Fruit fly (Drosophila melanogaster) whole organism: ENCODE measurements around the gene CG5973.

Experiments
- CG8478 ChIP-seq: fragments of >200 bp; optimal IDR thresholded peaks from 2 replicates; lab custom pipeline; 2018; ENCODE audit warnings: inconsistent platforms
- Dll ChIP-seq: fragments of >200 bp; optimal IDR thresholded peaks from 2 replicates; lab custom pipeline; 2017
- EcR ChIP-seq, 2 experiments: fragments of >200 bp; optimal IDR thresholded peaks; 2 replicates each; lab custom pipeline; 2017; ENCODE audit warnings: missing biosample characterization in 2 of 2, missing genetic modification characterization in 2 of 2, missing genetic modification reagents in 2 of 2
- pan ChIP-seq: fragments of >200 bp; optimal IDR thresholded peaks from 2 replicates; lab custom pipeline; 2017
- psq ChIP-seq: fragments of >200 bp; optimal IDR thresholded peaks from 2 replicates; lab custom pipeline; 2017
- usp ChIP-seq: fragments of >200 bp; optimal IDR thresholded peaks from 2 replicates; lab custom pipeline; 2017; ENCODE audit warnings: missing biosample characterization, missing genetic modification characterization, mixed read lengths

The CG5973 gene

DNA sequence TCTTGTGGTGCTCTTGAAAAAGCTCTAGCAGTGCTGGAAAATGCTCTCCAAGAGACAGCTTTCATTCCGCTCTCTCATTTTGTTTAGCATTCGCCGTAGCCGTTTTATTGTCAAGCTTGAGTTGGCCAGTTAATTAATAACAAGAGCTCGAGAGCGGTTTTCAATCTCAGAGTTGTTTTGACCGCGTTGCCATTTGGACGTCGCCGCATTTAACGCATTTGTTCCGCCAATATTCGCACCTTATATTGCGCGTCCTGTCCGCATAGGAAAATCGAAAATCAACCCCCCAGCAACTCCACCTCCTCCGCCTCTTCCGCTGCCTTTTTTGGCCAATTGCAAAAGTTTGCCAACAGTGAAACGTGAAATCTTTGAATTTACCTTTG is at the start of gene CG5973:
Gene CG5973 (plus strand): TSS at position 168 of the 383 bp plus-strand sequence.
- TF ChIP-seq EcR (GFP tag; optimal IDR thresholded peaks at IDR 0.05; lab: Kevin White, UChicago), result no peak
- no peak for TF ChIP-seq CG8478
- no peak for TF ChIP-seq pan (lab: Kevin White, UChicago)
- TF ChIP-seq Dll, result no peak
- no peak for TF ChIP-seq usp (GFP tag; lab: Kevin White, UChicago)
- no peak for TF ChIP-seq psq

DNA sequence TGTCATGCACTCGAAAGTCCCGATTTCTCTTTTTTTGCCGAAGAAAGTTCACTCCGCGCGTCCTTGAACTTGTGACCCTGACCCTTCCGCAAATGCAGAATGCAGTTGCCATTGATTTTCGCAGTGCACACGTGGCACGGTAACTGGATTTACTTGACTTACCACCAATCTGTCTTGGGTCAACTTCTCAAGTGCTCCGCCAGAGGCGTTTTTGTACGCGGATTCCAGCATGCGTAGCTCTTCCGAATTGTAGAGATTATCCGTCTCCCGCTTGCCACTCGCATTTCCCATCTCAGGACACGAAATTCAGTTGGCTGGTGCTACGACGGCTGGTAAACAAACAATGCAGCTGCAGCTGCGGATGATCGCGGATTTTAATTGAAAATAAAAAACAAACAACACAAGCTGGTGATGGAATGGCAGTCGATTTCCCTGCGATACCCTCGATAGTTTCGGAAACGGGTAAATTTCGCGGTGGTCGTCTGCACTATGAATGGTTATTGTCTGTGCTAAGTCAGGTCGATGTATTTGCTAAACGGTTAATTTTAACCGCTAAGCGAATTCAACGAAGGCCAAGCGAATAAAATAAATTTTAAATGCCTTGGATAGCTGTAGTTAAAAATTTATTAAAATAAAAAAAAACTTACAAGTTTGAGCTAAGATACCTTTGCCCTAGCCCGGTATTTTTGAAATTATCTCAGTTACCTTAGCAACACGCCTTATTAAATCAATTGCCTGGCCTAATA is 49.3 kb upstream of the CG5973 start, which contains the start of the genes CG5149 and gudu:
Gene CG5149 (minus strand): TSS at position 441 of the 746 bp plus-strand sequence.
Gene gudu (plus strand): TSS at position 696 of the 746 bp plus-strand sequence.
- TF ChIP-seq psq, result no peak
- no peak for TF ChIP-seq CG8478
- TF ChIP-seq EcR (GFP tag; optimal IDR thresholded peaks at IDR 0.05; lab: Kevin White, UChicago), result no peak
- no peak for TF ChIP-seq Dll
- TF ChIP-seq pan (lab: Kevin White, UChicago), result no peak

DNA sequence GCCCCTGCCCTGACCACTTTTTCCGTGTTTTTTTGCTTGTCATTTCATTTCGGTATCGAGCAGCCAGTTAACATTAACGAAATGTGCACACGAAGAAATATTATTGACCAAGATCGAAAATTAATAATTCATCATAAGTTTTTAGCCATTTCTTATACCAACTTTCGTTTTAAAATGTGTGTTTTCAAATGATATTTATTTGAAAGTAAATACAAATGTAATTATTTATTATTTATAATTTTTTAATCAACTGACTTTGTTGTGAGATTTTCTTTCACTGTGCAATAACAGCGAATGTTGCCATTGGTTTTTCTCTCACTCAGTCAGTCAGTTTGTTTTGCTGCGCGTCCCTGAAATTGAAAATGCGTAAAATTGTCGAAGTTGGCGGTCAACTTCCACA is 41.5 kb upstream of the CG5973 start:
- TF ChIP-seq CG8478 (no peak), Dll (no peak), usp (GFP tag; lab: Kevin White, UChicago) (no peak), pan (lab: Kevin White, UChicago) (no peak), EcR (GFP tag; optimal IDR thresholded peaks at IDR 0.05; lab: Kevin White, UChicago) (no peak), psq (no peak)

DNA sequence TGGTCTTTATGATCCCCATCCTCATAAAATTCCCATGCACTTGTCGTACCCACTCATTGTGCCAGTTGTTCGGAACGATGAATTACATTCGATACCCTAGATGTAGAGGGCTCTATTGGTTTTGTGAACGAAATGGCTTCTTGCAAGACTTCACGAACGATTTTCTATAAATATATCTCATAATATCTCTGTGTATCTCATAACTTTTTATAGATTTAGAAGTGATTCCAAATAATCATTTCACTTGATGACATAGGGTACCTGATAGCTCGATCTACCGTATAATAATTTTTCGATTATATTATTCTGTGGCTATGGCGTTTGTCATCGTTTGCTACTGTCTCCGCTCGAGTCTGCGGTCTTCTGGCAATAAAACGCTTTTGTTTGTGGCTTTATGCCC is 40.3 kb upstream of the CG5973 start:
- TF ChIP-seq EcR (GFP tag; optimal IDR thresholded peaks at IDR 0.05; lab: Kevin White, UChicago) (no peak), pan (lab: Kevin White, UChicago) (peak; percentile 29)

DNA sequence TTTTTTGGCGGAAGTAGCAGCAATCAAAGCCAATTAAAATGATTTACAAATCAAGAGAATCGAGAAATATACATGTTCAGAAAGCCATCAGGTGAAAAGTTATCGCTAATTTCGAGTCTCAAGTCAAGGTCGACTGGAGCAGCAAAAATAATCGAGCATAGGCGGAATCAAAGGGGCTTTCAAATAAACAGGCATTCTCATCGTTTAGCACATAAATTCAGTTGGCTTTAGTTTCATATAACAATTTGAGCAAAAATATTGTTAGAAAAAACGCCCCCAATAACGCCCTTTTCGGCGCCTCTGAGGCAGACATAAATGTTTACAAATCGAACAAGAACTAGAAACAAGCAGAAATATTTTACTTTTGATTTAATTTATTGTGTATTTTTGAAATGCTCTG is 39.5 kb upstream of the CG5973 start:
- no peak for TF ChIP-seq psq
- TF ChIP-seq usp (GFP tag; lab: Kevin White, UChicago), result no peak
- TF ChIP-seq pan (lab: Kevin White, UChicago), result no peak
- no peak for TF ChIP-seq EcR (GFP tag; optimal IDR thresholded peaks at IDR 0.05; lab: Kevin White, UChicago)
- TF ChIP-seq Dll, result no peak
- no peak for TF ChIP-seq CG8478

DNA sequence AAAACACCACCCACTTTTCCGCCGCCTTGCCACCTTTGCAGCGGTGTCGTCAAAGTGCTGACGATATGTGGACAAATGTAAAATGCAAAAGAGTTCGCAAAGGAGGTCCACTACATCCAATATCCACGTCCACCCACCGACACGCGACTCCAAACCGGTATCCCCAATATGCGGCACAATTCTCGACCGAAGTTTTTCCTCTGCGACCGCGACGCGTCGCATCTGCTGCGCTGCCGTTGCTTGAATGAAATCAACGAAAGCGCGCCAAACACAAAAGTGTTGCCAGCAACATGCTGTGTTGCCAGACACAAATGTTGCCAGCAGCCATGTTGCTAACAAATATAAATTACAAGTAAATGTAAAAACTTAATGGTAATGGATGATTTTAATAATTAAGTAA is 38.8 kb upstream of the CG5973 start, which contains the start of gene CG5160:
Gene CG5160 (minus strand): TSS at position 223 of the 400 bp plus-strand sequence.
- TF ChIP-seq Dll (no peak), pan (lab: Kevin White, UChicago) (no peak), usp (GFP tag; lab: Kevin White, UChicago) (no peak), CG8478 (no peak), EcR (GFP tag; optimal IDR thresholded peaks at IDR 0.05; lab: Kevin White, UChicago) (no peak), psq (no peak)

DNA sequence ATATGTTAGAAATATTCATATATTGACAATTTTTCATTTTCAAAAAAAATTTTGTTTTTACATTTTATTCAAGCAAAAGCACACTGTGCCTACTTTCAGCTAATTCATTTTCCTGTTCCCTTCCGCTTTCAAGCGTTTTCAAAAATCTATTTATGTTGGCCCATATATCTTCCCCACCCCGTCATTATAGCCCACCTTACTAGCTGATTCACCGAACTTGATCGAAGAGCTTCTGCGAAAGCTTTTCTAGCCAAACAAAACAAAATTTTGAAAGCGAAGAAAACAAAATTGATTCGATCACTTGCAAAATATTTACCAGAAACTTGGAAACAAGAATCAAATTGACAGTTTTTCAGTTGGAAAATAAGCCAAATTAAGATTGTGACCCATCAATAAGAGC is 36.3 kb upstream of the CG5973 start, which contains the start of gene CG5171:
Gene CG5171 (plus strand): TSS at position 311 of the 400 bp plus-strand sequence.
- TF ChIP-seq Dll (no peak), psq (no peak), EcR (GFP tag; optimal IDR thresholded peaks at IDR 0.05; lab: Kevin White, UChicago) (no peak), CG8478 (no peak), usp (GFP tag; lab: Kevin White, UChicago) (no peak), pan (lab: Kevin White, UChicago) (no peak)

DNA sequence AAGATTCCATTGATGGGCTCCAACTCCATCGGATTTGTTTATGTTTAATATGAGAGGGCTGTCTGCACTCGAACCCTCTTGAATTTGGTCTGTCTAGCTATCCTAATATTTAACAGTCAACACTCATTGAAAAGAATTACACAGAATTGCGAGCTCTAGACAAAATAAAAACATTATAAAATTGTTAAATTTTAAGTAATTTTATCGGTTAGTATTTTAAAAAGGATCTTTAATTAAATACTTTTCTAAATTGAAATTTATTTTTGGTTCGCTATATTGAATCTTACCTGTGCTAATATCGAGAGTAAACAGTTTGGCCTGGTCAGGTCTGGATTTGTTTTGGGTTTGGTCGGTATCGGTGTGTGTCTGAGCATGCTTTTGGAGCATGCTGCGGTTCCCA is 35.7 kb upstream of the CG5973 start:
- TF ChIP-seq psq, result no peak
- no peak for TF ChIP-seq pan (lab: Kevin White, UChicago)
- no peak for TF ChIP-seq usp (GFP tag; lab: Kevin White, UChicago)
- no peak for TF ChIP-seq Dll
- no peak for TF ChIP-seq CG8478
- no peak for TF ChIP-seq EcR (GFP tag; optimal IDR thresholded peaks at IDR 0.05; lab: Kevin White, UChicago)

DNA sequence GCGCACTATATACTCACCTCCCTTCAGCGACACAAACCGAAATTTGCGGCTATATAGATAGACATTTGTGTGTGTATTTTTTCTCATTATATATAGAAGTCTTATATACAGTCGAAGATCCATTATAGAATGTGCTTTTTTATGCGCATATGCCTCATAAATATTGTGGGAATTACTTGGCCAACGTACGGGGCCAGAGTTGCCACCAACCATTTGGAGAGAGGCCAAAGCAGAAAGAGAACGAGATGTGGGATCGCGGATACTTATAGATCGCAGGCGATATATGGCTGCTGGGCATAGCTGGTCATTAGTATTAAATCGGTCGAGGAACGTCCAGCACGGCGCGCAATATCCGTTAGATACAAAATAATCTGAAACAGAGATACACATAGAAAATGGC is 32.4 kb upstream of the CG5973 start, which contains the start of gene CG5177:
Gene CG5177 (plus strand): TSS at position 305 of the 400 bp plus-strand sequence.
- TF ChIP-seq EcR (GFP tag; optimal IDR thresholded peaks at IDR 0.05; lab: Kevin White, UChicago) (no peak), CG8478 (no peak), psq (no peak), usp (GFP tag; lab: Kevin White, UChicago) (no peak), Dll (no peak)

DNA sequence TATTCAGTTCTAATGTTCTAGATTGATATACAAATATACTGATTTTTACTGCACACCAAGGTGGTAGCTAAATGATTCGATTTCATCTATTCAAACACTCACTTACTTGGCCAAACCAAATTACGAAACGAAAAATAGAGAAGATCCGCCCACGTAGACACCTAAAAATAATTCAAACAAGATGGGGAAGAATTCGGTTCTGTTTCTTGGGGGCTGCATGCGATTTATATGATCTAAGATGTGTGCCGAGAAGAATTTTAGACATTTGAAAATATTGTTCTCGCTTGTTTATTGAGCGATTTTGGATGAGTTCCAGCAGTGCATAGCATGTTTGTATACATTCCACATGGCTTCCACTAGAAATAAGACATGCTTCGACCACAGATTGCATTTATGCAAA is 29.7 kb upstream of the CG5973 start:
- TF ChIP-seq Dll (no peak), psq (no peak), usp (GFP tag; lab: Kevin White, UChicago) (no peak), CG8478 (no peak), pan (lab: Kevin White, UChicago) (no peak)

DNA sequence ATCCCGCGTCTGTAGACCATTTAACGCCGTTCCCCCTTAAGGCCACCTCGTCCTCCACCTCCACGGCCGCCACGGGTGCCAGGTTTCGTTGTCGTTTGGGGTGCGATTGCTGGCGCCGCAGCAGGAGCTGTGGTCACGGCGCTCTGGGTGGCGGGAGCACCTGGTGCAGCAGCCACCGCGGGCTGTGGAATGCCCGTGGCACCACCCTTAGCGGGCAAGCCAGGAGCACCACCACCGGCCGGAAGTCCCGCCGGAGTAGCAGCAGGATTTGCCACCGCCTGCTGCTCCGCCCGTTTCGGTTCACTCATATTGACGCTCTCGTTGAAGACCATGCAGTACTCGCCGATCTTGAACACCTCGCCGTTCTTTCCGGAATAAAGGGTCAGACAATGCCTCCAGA is 28.3 kb upstream of the CG5973 start:
- TF ChIP-seq psq (no peak), pan (lab: Kevin White, UChicago) (no peak), usp (GFP tag; lab: Kevin White, UChicago) (no peak), CG8478 (no peak), Dll (no peak), EcR (GFP tag; optimal IDR thresholded peaks at IDR 0.05; lab: Kevin White, UChicago) (no peak)

DNA sequence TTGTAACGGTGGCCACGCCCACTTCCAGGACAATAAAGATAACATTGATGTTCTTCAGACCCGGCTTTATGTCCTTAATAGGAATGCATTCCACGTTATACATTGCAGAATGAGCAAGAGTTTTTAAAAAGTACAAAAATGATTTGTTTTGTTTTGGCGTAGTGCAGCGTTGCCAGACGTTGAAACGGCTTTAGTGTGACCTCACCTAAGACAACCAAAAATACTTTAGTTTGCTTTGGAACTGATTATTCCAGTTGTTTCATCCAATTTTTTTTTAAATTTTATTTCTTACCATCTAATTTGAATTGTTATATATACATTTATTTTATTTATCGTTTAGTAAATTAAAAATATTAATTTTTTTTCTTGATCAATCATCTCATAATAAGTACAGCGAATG is 27.7 kb upstream of the CG5973 start, which contains the start of gene CG5181:
Gene CG5181 (minus strand): TSS at position 208 of the 400 bp plus-strand sequence.
- TF ChIP-seq EcR (GFP tag; optimal IDR thresholded peaks at IDR 0.05; lab: Kevin White, UChicago) (no peak), usp (GFP tag; lab: Kevin White, UChicago) (no peak), pan (lab: Kevin White, UChicago) (no peak), psq (no peak), Dll (no peak), CG8478 (no peak)

DNA sequence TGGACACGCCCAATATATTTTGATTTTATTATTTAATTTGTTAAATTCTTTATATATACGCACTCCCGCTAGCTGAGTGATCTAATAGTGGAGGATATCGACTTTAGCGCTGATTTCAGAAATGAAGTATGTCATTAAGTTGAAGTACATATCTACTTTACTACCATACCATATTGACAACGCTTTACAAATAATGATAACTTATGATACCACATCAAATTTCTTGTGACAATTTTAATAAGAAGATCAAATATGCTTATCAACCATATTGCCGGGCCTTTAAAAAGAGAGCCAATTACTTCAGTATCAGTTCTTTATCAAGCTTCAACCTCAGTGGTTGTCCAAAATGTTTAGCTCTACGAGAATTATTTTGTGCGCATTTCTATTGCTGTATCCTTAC is 26.7 kb upstream of the CG5973 start, which contains the start of gene CG15818:
Gene CG15818 (plus strand): TSS at position 301 of the 400 bp plus-strand sequence.
- TF ChIP-seq psq, result no peak
- no peak for TF ChIP-seq Dll
- TF ChIP-seq usp (GFP tag; lab: Kevin White, UChicago), result no peak
- no peak for TF ChIP-seq pan (lab: Kevin White, UChicago)
- no peak for TF ChIP-seq EcR (GFP tag; optimal IDR thresholded peaks at IDR 0.05; lab: Kevin White, UChicago)
- TF ChIP-seq CG8478, result no peak
